Worm (Caenorhabditis elegans) whole organism, mixed stage, embryonic: ENCODE results near the gene T21C9.11.

Source experiments
- M03D4.4 ChIP-seq: sonication (generic microtip); optimal IDR thresholded peaks from 2 replicates; lab custom pipeline; 2017; ENCODE audit warnings: mild to moderate bottlenecking, missing genetic modification characterization, missing compliant biosample characterization
- bed-3 ChIP-seq: fragments of 200-800 bp; sonication (Bioruptor generic); optimal IDR thresholded peaks from 3 replicates; lab custom pipeline; 2018; ENCODE audit warnings: mild to moderate bottlenecking, missing genetic modification characterization, moderate library complexity, missing compliant biosample characterization
- blmp-1 ChIP-seq: fragments of 150-350 bp; optimal IDR thresholded peaks from 2 replicates; lab custom pipeline; 2014; ENCODE audit warnings: missing biosample characterization, missing genetic modification characterization
- ceh-39 ChIP-seq: fragments of 150-350 bp; optimal IDR thresholded peaks from 2 replicates; lab custom pipeline; 2014; ENCODE audit warnings: missing biosample characterization, missing genetic modification characterization
- ceh-43 ChIP-seq: fragments of 200-800 bp; sonication (Bioruptor generic); optimal IDR thresholded peaks from 2 replicates; lab custom pipeline; 2018; ENCODE audit warnings: mild to moderate bottlenecking, missing genetic modification characterization, moderate library complexity, missing compliant biosample characterization
- ceh-83 ChIP-seq: fragments of 200-800 bp; sonication (Bioruptor generic); optimal IDR thresholded peaks from 2 replicates; lab custom pipeline; 2018; ENCODE audit warnings: mild to moderate bottlenecking, missing genetic modification characterization, missing compliant biosample characterization
- ces-1 ChIP-seq: fragments of 150-350 bp; optimal IDR thresholded peaks from 2 replicates; lab custom pipeline; 2014; ENCODE audit warnings: missing biosample characterization, missing genetic modification reagents, missing genetic modification characterization
- cnd-1 ChIP-seq: fragments of 200-800 bp; sonication (Bioruptor generic); optimal IDR thresholded peaks from 2 replicates; lab custom pipeline; 2018; ENCODE audit warnings: mild to moderate bottlenecking, missing genetic modification characterization, missing compliant biosample characterization
- drap-1 ChIP-seq: fragments of 200-800 bp; sonication (Bioruptor generic); optimal IDR thresholded peaks from 3 replicates; lab custom pipeline; 2018; ENCODE audit warnings: mild to moderate bottlenecking, missing genetic modification characterization, missing compliant biosample characterization
- elt-1 ChIP-seq: sonication (generic microtip); optimal IDR thresholded peaks from 2 replicates; lab custom pipeline; 2017; ENCODE audit warnings: missing genetic modification characterization, mild to moderate bottlenecking, missing compliant biosample characterization, antibody characterized with exemption, moderate library complexity, borderline replicate concordance; ENCODE audit not compliant: insufficient read depth
- elt-3 ChIP-seq: fragments of 150-350 bp; optimal IDR thresholded peaks from 2 replicates; lab custom pipeline; 2014; ENCODE audit warnings: missing biosample characterization, missing genetic modification characterization
- flh-1 ChIP-seq: fragments of 200-800 bp; sonication (Bioruptor generic); optimal IDR thresholded peaks from 2 replicates; lab custom pipeline; 2018; ENCODE audit warnings: mild to moderate bottlenecking, missing genetic modification characterization, moderate library complexity, missing compliant biosample characterization
- ham-2 ChIP-seq: fragments of 200-800 bp; sonication (Bioruptor generic); optimal IDR thresholded peaks from 2 replicates; lab custom pipeline; 2018; ENCODE audit warnings: mild to moderate bottlenecking, missing genetic modification characterization, missing compliant biosample characterization
- hlh-1 ChIP-seq: fragments of 150-350 bp; optimal IDR thresholded peaks from 2 replicates; lab custom pipeline; 2014; ENCODE audit warnings: missing biosample characterization, missing genetic modification reagents, missing genetic modification characterization
- lin-13 ChIP-seq: fragments of 150-350 bp; optimal IDR thresholded peaks from 2 replicates; lab custom pipeline; 2014; ENCODE audit warnings: missing biosample characterization, missing genetic modification characterization
- lin-32 ChIP-seq: fragments of 200-800 bp; sonication (Bioruptor generic); optimal IDR thresholded peaks from 2 replicates; lab custom pipeline; 2018; ENCODE audit warnings: mild to moderate bottlenecking, missing genetic modification characterization, missing compliant biosample characterization
- lsy-2 ChIP-seq: fragments of 150-350 bp; optimal IDR thresholded peaks from 2 replicates; lab custom pipeline; 2014; ENCODE audit warnings: missing biosample characterization, missing genetic modification characterization
- mab-5 ChIP-seq: fragments of 150-350 bp; optimal IDR thresholded peaks from 2 replicates; lab custom pipeline; 2014; ENCODE audit warnings: missing biosample characterization, missing genetic modification characterization
- mls-2 ChIP-seq: sonication (generic microtip); optimal IDR thresholded peaks from 2 replicates; lab custom pipeline; 2016; ENCODE audit warnings: mild to moderate bottlenecking, missing genetic modification characterization, moderate library complexity, missing compliant biosample characterization
- nhr-12 ChIP-seq: fragments of 150-350 bp; optimal IDR thresholded peaks from 2 replicates; lab custom pipeline; 2014; ENCODE audit warnings: missing biosample characterization, missing genetic modification characterization
- nhr-2 ChIP-seq: fragments of 150-350 bp; optimal IDR thresholded peaks from 2 replicates; lab custom pipeline; 2014; ENCODE audit warnings: missing biosample characterization, missing genetic modification characterization
- nhr-237 ChIP-seq: fragments of 150-350 bp; optimal IDR thresholded peaks from 2 replicates; lab custom pipeline; 2014; ENCODE audit warnings: missing biosample characterization, missing genetic modification characterization
- nhr-28 ChIP-seq: fragments of 150-350 bp; optimal IDR thresholded peaks from 2 replicates; lab custom pipeline; 2014; ENCODE audit warnings: missing biosample characterization, missing genetic modification characterization
- nhr-76 ChIP-seq: sonication (generic microtip); optimal IDR thresholded peaks from 2 replicates; lab custom pipeline; 2017; ENCODE audit warnings: missing biosample characterization, missing genetic modification characterization
- pha-4 ChIP-seq: fragments of 150-350 bp; optimal IDR thresholded peaks from 2 replicates; lab custom pipeline; 2018; ENCODE audit warnings: missing biosample characterization, missing genetic modification reagents, missing genetic modification characterization
- sem-2 ChIP-seq: fragments of 200-800 bp; sonication (Bioruptor generic); optimal IDR thresholded peaks from 2 replicates; lab custom pipeline; 2018; ENCODE audit warnings: mild to moderate bottlenecking, missing genetic modification characterization, missing compliant biosample characterization
- sptf-1 ChIP-seq: sonication (generic microtip); optimal IDR thresholded peaks from 2 replicates; lab custom pipeline; 2017; ENCODE audit warnings: mild to moderate bottlenecking, missing genetic modification characterization, moderate library complexity, missing compliant biosample characterization
- tbx-8 ChIP-seq: fragments of 200-800 bp; sonication (Bioruptor generic); optimal IDR thresholded peaks from 2 replicates; lab custom pipeline; 2018; ENCODE audit warnings: mild to moderate bottlenecking, missing genetic modification characterization, moderate library complexity, missing compliant biosample characterization
- unc-120 ChIP-seq: sonication (generic microtip); optimal IDR thresholded peaks from 2 replicates; lab custom pipeline; 2017; ENCODE audit warnings: missing genetic modification characterization, missing compliant biosample characterization; ENCODE audit not compliant: poor library complexity, severe bottlenecking
- unc-39 ChIP-seq: fragments of 150-350 bp; optimal IDR thresholded peaks from 2 replicates; lab custom pipeline; 2014; ENCODE audit warnings: missing biosample characterization, missing genetic modification characterization
- unc-62 ChIP-seq: fragments of 150-350 bp; optimal IDR thresholded peaks from 2 replicates; lab custom pipeline; 2014; ENCODE audit warnings: missing biosample characterization, missing genetic modification reagents, missing genetic modification characterization
- zip-8 ChIP-seq: fragments of 150-350 bp; optimal IDR thresholded peaks from 2 replicates; lab custom pipeline; 2014; ENCODE audit warnings: missing biosample characterization, missing genetic modification characterization
- ztf-11 ChIP-seq: fragments of 150-350 bp; optimal IDR thresholded peaks from 2 replicates; lab custom pipeline; 2014; ENCODE audit warnings: missing biosample characterization, missing genetic modification characterization

The T21C9.11 gene

DNA sequence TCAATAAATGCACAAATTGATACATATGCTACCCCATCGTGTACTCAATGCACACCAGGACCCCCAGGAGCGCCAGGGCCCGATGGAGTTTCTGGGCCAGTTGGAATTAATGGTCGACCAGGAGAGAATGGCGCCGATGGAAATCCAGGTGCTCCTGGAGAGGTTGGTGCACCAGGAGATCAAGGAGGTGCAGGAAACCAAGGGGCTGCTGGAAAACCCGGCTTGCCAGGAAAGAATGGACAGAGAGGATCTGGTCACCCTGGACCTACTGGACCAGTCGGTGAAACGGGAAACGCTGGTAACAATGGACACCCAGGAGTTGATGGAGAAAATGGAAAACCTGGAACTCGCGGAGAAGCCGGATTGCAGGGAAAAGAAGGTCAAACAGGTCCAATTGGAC, 33.1 kb downstream of the T21C9.11 start:
- TF ChIP-seq lin-32 (GFP tag; lab: Kevin White, UChicago) = no peak
- no peak for TF ChIP-seq nhr-12 (tag; lab: Kevin White, UChicago)
- no peak for TF ChIP-seq nhr-76
- no peak for TF ChIP-seq mab-5 (tag; lab: Kevin White, UChicago)
- TF ChIP-seq unc-120 (tag; lab: Kevin White, UChicago) = no peak
- TF ChIP-seq lsy-2 = no peak
- TF ChIP-seq elt-3 (tag; lab: Kevin White, UChicago) = no peak
- no peak for TF ChIP-seq cnd-1
- TF ChIP-seq ces-1 (GFP tag; lab: Kevin White, UChicago) = no peak
- TF ChIP-seq pha-4 (tag; lab: Kevin White, UChicago) = no peak
- no peak for TF ChIP-seq nhr-28 (tag; lab: Kevin White, UChicago)
- no peak for TF ChIP-seq unc-62 (GFP tag; lab: Kevin White, UChicago)
- no peak for TF ChIP-seq tbx-8 (GFP tag; lab: Kevin White, UChicago)
- no peak for TF ChIP-seq blmp-1 (tag; lab: Kevin White, UChicago)
- TF ChIP-seq sptf-1 (tag; lab: Kevin White, UChicago) = no peak
- TF ChIP-seq, all 35 proteins: peak for 0

DNA sequence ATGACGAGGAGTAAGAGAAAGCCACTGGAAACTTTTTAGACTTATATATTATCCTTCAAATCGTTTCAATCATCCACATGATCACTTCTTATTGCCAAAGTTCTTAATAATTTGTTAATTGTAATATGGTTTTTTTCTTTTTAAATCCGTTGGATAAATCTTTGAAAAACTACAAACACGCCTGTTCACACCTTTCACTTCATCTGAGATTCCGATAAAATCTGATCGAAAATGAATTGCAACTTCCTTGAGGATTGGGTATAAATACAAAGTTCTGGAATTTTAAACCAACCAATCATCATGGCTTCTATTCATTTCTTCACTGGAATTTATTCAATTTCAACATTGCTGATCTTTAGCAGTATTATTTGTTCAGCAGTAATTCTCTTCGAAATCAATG, 34.1 kb downstream of the T21C9.11 start, which contains the start of gene col-152:
Gene col-152 (plus strand): TSS at position 301 of the 400 bp plus-strand sequence.
- no peak for TF ChIP-seq M03D4.4 (tag; lab: Kevin White, UChicago)
- TF ChIP-seq pha-4 (tag; lab: Kevin White, UChicago) = no peak
- TF ChIP-seq mls-2 (tag; lab: Kevin White, UChicago) = no peak
- no peak for TF ChIP-seq nhr-76
- TF ChIP-seq hlh-1 (tag; lab: Kevin White, UChicago) = no peak
- no peak for TF ChIP-seq nhr-28 (tag; lab: Kevin White, UChicago)
- TF ChIP-seq ceh-43 = no peak
- TF ChIP-seq nhr-237 (tag; lab: Kevin White, UChicago) = no peak
- no peak for TF ChIP-seq sem-2 (GFP tag; lab: Kevin White, UChicago)
- no peak for TF ChIP-seq ham-2

- no peak for TF ChIP-seq ceh-39 (tag; lab: Kevin White, UChicago)
- no peak for TF ChIP-seq ceh-43
- no peak for TF ChIP-seq sptf-1 (tag; lab: Kevin White, UChicago)
- no peak for TF ChIP-seq M03D4.4 (tag; lab: Kevin White, UChicago)
- TF ChIP-seq ztf-11 = no peak
- TF ChIP-seq, all 35 proteins: peak for 0
These were observed 37.0 kb downstream of the T21C9.11 start, which contains the start of gene best-14 for ce11 chrV:10557676-10558075. TSS of gene best-14 (plus strand) at chrV:10557976.

DNA sequence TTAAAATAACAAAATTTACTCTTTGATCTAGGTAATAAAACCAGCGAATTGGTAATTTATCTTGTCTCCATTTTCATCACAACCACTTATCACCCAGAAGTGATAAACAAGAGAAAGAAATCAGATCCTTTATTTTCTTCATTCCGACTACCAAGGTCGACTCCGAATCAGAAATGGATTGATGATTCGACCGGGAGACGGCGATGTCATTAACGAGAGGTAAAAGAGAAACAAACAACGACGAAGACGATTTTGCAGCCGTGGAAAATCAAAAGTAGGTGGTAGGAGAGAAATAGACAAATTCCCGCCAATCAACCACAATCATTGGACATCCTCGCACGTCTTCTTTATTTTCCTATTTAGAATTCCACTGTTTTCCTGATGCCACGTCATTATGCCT, 37.6 kb downstream of the T21C9.11 start:
- TF ChIP-seq lin-32 (GFP tag; lab: Kevin White, UChicago) (no peak), nhr-2 (tag; lab: Kevin White, UChicago) (no peak), ceh-83 (no peak), hlh-1 (tag; lab: Kevin White, UChicago) (no peak), pha-4 (tag; lab: Kevin White, UChicago) (no peak), lsy-2 (no peak), mls-2 (tag; lab: Kevin White, UChicago) (no peak), lin-13 (tag; lab: Kevin White, UChicago) (no peak), elt-3 (tag; lab: Kevin White, UChicago) (no peak), mab-5 (tag; lab: Kevin White, UChicago) (no peak), cnd-1 (no peak), zip-8 (no peak), ham-2 (no peak), unc-120 (tag; lab: Kevin White, UChicago) (no peak), sem-2 (GFP tag; lab: Kevin White, UChicago) (no peak), nhr-237 (tag; lab: Kevin White, UChicago) (no peak), flh-1 (no peak), elt-1 (tag; lab: Kevin White, UChicago) (no peak), ces-1 (GFP tag; lab: Kevin White, UChicago) (no peak), nhr-12 (tag; lab: Kevin White, UChicago) (no peak)

DNA sequence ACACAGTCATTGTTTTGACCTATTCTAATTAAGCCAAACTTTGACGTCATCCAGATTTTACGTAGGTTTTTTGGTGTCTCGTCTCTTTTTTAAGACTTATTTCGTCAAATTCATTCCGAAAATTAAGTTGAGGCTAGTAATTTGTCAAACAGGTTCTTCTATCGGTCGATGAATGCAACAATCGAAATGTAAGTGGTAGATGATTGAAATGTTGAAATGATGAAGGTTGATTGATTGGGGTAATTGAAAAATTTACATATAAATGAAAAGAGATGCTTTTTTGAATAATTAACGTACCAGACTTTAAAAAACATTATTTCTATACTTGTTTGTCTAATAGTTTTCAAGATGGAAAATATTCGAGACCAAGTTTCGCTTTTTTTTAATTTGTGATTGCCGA, 38.3 kb downstream of the T21C9.11 start:
- TF ChIP-seq lin-32 (GFP tag; lab: Kevin White, UChicago) (no peak), drap-1 (GFP tag; lab: Kevin White, UChicago) (no peak), lsy-2 (no peak), ceh-43 (no peak), sem-2 (GFP tag; lab: Kevin White, UChicago) (no peak), blmp-1 (tag; lab: Kevin White, UChicago) (no peak), cnd-1 (no peak), ces-1 (GFP tag; lab: Kevin White, UChicago) (no peak), ceh-39 (tag; lab: Kevin White, UChicago) (no peak), mab-5 (tag; lab: Kevin White, UChicago) (no peak), hlh-1 (tag; lab: Kevin White, UChicago) (no peak), nhr-237 (tag; lab: Kevin White, UChicago) (no peak), sptf-1 (tag; lab: Kevin White, UChicago) (no peak), unc-39 (no peak), bed-3 (GFP tag; lab: Kevin White, UChicago) (no peak), nhr-76 (no peak)
